Worm (Caenorhabditis elegans) whole organism, L4 larva: ENCODE results near the gene F28H7.3.

Source experiments
- F10B5.3 ChIP-seq: sonication (generic microtip); optimal IDR thresholded peaks from 2 replicates; lab custom pipeline; 2016; ENCODE audit warnings: mild to moderate bottlenecking, missing genetic modification characterization, missing compliant biosample characterization
- R02D3.7 ChIP-seq: fragments of 150-350 bp; sonication (generic microtip); optimal IDR thresholded peaks from 3 replicates; lab custom pipeline; 2014; ENCODE audit warnings: missing biosample characterization, missing genetic modification characterization
- Y48G9A.11 ChIP-seq: fragments of 200-800 bp; sonication (Bioruptor generic); IDR thresholded peaks from 2 replicates; pipeline ENCODE4 v1.3.6; 2022; ENCODE audit warnings: missing genetic modification reagents, missing genetic modification characterization, missing compliant biosample characterization
- Y5F2A.4 ChIP-seq: fragments of 200-800 bp; sonication (Bioruptor generic); optimal IDR thresholded peaks from 2 replicates; lab custom pipeline; 2018; ENCODE audit warnings: mild to moderate bottlenecking, missing genetic modification characterization, missing compliant biosample characterization
- ama-1 ChIP-seq: fragments of 150-350 bp; optimal IDR thresholded peaks from 2 replicates; lab custom pipeline; 2014; ENCODE audit warnings: inconsistent platforms, mixed read lengths
- ceh-32 ChIP-seq: sonication (generic microtip); optimal IDR thresholded peaks from 2 replicates; lab custom pipeline; 2016; ENCODE audit warnings: mild to moderate bottlenecking, missing genetic modification characterization, missing compliant biosample characterization; ENCODE audit not compliant: poor library complexity
- ceh-44 ChIP-seq: fragments of 200-800 bp; sonication (Bioruptor generic); IDR thresholded peaks from 2 replicates; pipeline ENCODE4 v1.3.6; 2022; ENCODE audit warnings: missing genetic modification reagents, missing genetic modification characterization, missing compliant biosample characterization
- daf-16 ChIP-seq, 3 experiments: sonication (generic microtip); optimal IDR thresholded peaks; 2 replicates each; lab custom pipeline; 2016 to 2017; ENCODE audit warnings: missing genetic modification characterization in 3 of 3, missing genetic modification reagents in 3 of 3, mild to moderate bottlenecking in 2 of 3, missing compliant biosample characterization in 2 of 3, missing biosample characterization in 1 of 3, moderate library complexity in 1 of 3
- daf-19 ChIP-seq: fragments of 200-800 bp; sonication (Bioruptor generic); conservative IDR thresholded peaks from 2 replicates; pipeline ENCODE4 v1.3.6; 2022; ENCODE audit warnings: missing genetic modification characterization, missing compliant biosample characterization
- dmd-9 ChIP-seq: fragments of 200-800 bp; sonication (Bioruptor generic); IDR thresholded peaks from 2 replicates; pipeline ENCODE4 v1.3.6; 2022; ENCODE audit warnings: missing genetic modification reagents, missing genetic modification characterization, missing compliant biosample characterization
- dpl-1 ChIP-seq: fragments of 150-350 bp; optimal IDR thresholded peaks from 2 replicates; lab custom pipeline; 2014; ENCODE audit warnings: missing biosample characterization, missing genetic modification reagents, missing genetic modification characterization
- duxl-1 ChIP-seq: sonication (generic microtip); optimal IDR thresholded peaks from 2 replicates; lab custom pipeline; 2016; ENCODE audit warnings: mild to moderate bottlenecking, missing genetic modification characterization, moderate library complexity, missing compliant biosample characterization; ENCODE audit not compliant: poor library complexity
- dve-1 ChIP-seq: sonication (generic microtip); optimal IDR thresholded peaks from 2 replicates; lab custom pipeline; 2017; ENCODE audit warnings: antibody characterized with exemption, mild to moderate bottlenecking, missing genetic modification characterization, missing compliant biosample characterization; ENCODE audit not compliant: insufficient read depth
- egl-27 ChIP-seq: sonication (generic microtip); optimal IDR thresholded peaks from 3 replicates; lab custom pipeline; 2017; ENCODE audit warnings: missing biosample characterization, missing genetic modification reagents, missing genetic modification characterization
- gei-8 ChIP-seq: fragments of 200-800 bp; sonication (Bioruptor generic); optimal IDR thresholded peaks from 2 replicates; lab custom pipeline; 2018; ENCODE audit warnings: mild to moderate bottlenecking, missing genetic modification characterization, missing compliant biosample characterization
- hif-1 ChIP-seq, 2 experiments: sonication (generic microtip); optimal IDR thresholded peaks; 2 replicates each; lab custom pipeline; 2016 to 2017; ENCODE audit warnings: missing compliant biosample characterization in 2 of 2, missing genetic modification characterization in 2 of 2, missing genetic modification reagents in 2 of 2, missing genotype in 2 of 2, mild to moderate bottlenecking in 1 of 2
- hlh-11 ChIP-seq: fragments of 200-800 bp; sonication (Bioruptor generic); optimal IDR thresholded peaks from 2 replicates; lab custom pipeline; 2018; ENCODE audit warnings: mild to moderate bottlenecking, missing genetic modification characterization, missing compliant biosample characterization
- jun-1 ChIP-seq: fragments of 150-350 bp; optimal IDR thresholded peaks from 2 replicates; lab custom pipeline; 2014; ENCODE audit warnings: missing biosample characterization, missing genetic modification reagents, missing genetic modification characterization
- lin-29 ChIP-seq: fragments of 200-800 bp; sonication (Bioruptor generic); IDR thresholded peaks from 2 replicates; pipeline ENCODE4 v1.3.6; 2022; ENCODE audit warnings: missing genetic modification reagents, missing genetic modification characterization, missing compliant biosample characterization
- lin-38 ChIP-seq: fragments of 200-800 bp; sonication (Bioruptor generic); IDR thresholded peaks from 2 replicates; pipeline ENCODE4 v1.3.6; 2022; ENCODE audit warnings: missing genetic modification reagents, missing genetic modification characterization, missing compliant biosample characterization
- lin-39 ChIP-seq: fragments of 150-350 bp; optimal IDR thresholded peaks from 2 replicates; lab custom pipeline; 2014; ENCODE audit warnings: missing biosample characterization, missing genetic modification reagents, missing genetic modification characterization
- lir-3 ChIP-seq: sonication (generic microtip); optimal IDR thresholded peaks from 2 replicates; lab custom pipeline; 2016; ENCODE audit warnings: mild to moderate bottlenecking, missing genetic modification characterization, missing compliant biosample characterization
- lsy-2 ChIP-seq, 2 experiments: fragments of 150-350 bp in 1 of 2; sonication (generic microtip) in 1 of 2; optimal IDR thresholded peaks; 2 replicates each; lab custom pipeline; 2014 to 2017; ENCODE audit warnings: missing biosample characterization in 2 of 2, missing genetic modification characterization in 2 of 2
- madf-5 ChIP-seq, 2 experiments: fragments of 200-800 bp; sonication (Bioruptor generic); IDR thresholded peaks; 2 replicates each; pipeline ENCODE4 v1.3.6; 2022; ENCODE audit warnings: missing compliant biosample characterization in 2 of 2, missing genetic modification characterization in 2 of 2
- madf-9 ChIP-seq: fragments of 200-800 bp; sonication (Bioruptor generic); conservative IDR thresholded peaks from 2 replicates; pipeline ENCODE4 v1.3.6; 2022; ENCODE audit warnings: missing genetic modification reagents, missing genetic modification characterization, missing compliant biosample characterization
- mdl-1 ChIP-seq, 2 experiments: fragments of 150-350 bp in 1 of 2; sonication (generic microtip) in 1 of 2; optimal IDR thresholded peaks; 2 replicates each; lab custom pipeline; 2014 to 2017; ENCODE audit warnings: missing biosample characterization in 2 of 2, missing genetic modification characterization in 2 of 2
- mdt-29 ChIP-seq: fragments of 200-800 bp; sonication (Bioruptor generic); IDR thresholded peaks from 2 replicates; pipeline ENCODE4 v1.3.6; 2022; ENCODE audit warnings: missing genetic modification reagents, missing genetic modification characterization, missing compliant biosample characterization
- mep-1 ChIP-seq: fragments of 150-350 bp; sonication (generic microtip); optimal IDR thresholded peaks from 3 replicates; lab custom pipeline; 2014; ENCODE audit warnings: missing biosample characterization, missing genetic modification characterization
- nhr-102 ChIP-seq: sonication (generic microtip); optimal IDR thresholded peaks from 2 replicates; lab custom pipeline; 2016; ENCODE audit warnings: mild to moderate bottlenecking, missing genetic modification characterization, moderate library complexity, missing compliant biosample characterization
- nhr-42 ChIP-seq: fragments of 200-800 bp; sonication (Bioruptor generic); IDR thresholded peaks from 2 replicates; pipeline ENCODE4 v1.3.6; 2022; ENCODE audit warnings: missing genetic modification characterization, missing compliant biosample characterization
- nhr-48 ChIP-seq: sonication (generic microtip); optimal IDR thresholded peaks from 2 replicates; lab custom pipeline; 2016; ENCODE audit warnings: mild to moderate bottlenecking, missing genetic modification characterization, missing compliant biosample characterization
- nhr-76 ChIP-seq: fragments of 150-350 bp; optimal IDR thresholded peaks from 2 replicates; lab custom pipeline; 2014; ENCODE audit warnings: missing biosample characterization, missing genetic modification characterization
- nhr-77 ChIP-seq: fragments of 150-350 bp; optimal IDR thresholded peaks from 2 replicates; lab custom pipeline; 2014; ENCODE audit warnings: missing biosample characterization, missing genetic modification characterization
- php-3 ChIP-seq: fragments of 200-800 bp; sonication (Bioruptor generic); IDR thresholded peaks from 2 replicates; pipeline ENCODE4 v1.3.6; 2022; ENCODE audit warnings: missing genetic modification reagents, missing genetic modification characterization, missing compliant biosample characterization
- pqm-1 ChIP-seq: sonication (generic microtip); optimal IDR thresholded peaks from 2 replicates; lab custom pipeline; 2017; ENCODE audit warnings: missing biosample characterization, missing genetic modification characterization
- sdz-12 ChIP-seq: fragments of 200-800 bp; sonication (Bioruptor generic); optimal IDR thresholded peaks from 2 replicates; lab custom pipeline; 2018; ENCODE audit warnings: mild to moderate bottlenecking, missing genetic modification characterization, missing compliant biosample characterization
- snpc-4 ChIP-seq: fragments of 150-350 bp; optimal IDR thresholded peaks from 2 replicates; lab custom pipeline; 2014; ENCODE audit warnings: missing biosample characterization, missing genetic modification characterization
- unc-130 ChIP-seq: sonication (generic microtip); optimal IDR thresholded peaks from 2 replicates; lab custom pipeline; 2016; ENCODE audit warnings: missing genetic modification reagents, missing genetic modification characterization, missing compliant biosample characterization
- unc-39 ChIP-seq: sonication (generic microtip); optimal IDR thresholded peaks from 2 replicates; lab custom pipeline; 2017; ENCODE audit warnings: missing biosample characterization, missing genetic modification characterization
- unc-62 ChIP-seq, 3 experiments: fragments of 150-350 bp in 1 of 3; sonication (generic microtip); optimal IDR thresholded peaks in 2 of 3; peaks in 1 of 3; 1 replicate in 1 of 3; 2 replicates in 2 of 3; lab custom pipeline; 2014 to 2017; ENCODE audit warnings: missing biosample characterization in 3 of 3, missing genetic modification characterization in 3 of 3, missing genetic modification reagents in 3 of 3, missing genotype in 1 of 3
- zfp-2 ChIP-seq: sonication (generic microtip); optimal IDR thresholded peaks from 2 replicates; lab custom pipeline; 2016; ENCODE audit warnings: mild to moderate bottlenecking, missing genetic modification characterization, missing compliant biosample characterization
- zfp-3 ChIP-seq: fragments of 200-800 bp; sonication (Bioruptor generic); conservative IDR thresholded peaks from 2 replicates; pipeline ENCODE4 v1.3.6; 2022; ENCODE audit warnings: missing genetic modification reagents, missing genetic modification characterization, missing compliant biosample characterization
- ztf-11 ChIP-seq: fragments of 150-350 bp; optimal IDR thresholded peaks from 2 replicates; lab custom pipeline; 2014; ENCODE audit warnings: missing biosample characterization, missing genetic modification characterization

F28H7.3 gene

DNA sequence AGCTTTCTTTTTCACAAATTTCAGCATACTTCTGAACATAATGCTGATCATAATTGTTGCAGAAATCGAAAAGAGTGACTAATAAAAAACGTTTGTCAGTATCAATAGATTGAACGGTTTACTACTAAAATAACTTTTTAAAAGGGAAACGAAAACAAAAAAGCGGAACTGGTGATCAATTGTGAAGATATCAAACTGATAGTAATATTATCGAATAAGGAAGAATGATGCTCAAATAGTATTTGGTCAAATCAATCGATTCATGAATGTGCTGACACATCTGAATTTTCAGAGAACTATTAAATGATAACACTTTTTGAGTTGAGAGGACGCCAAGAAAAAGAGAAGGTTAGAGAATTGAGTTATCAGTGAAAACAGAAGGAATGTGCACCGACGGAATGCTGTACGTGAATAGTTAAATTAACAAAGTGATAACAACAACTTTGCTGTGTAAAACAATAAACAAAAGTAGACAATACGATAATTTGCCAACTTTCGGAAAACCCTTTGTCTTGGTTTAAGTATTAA lies 26.0 kb upstream of the F28H7.3 start, which contains the start of gene D1054.5 (continued):
- peak; percentile 39 for TF ChIP-seq nhr-77
- TF ChIP-seq nhr-76 (tag; lab: Kevin White, UChicago): no peak
- no peak for TF ChIP-seq php-3 (GFP tag; lab: Robert Waterston, UW)
- no peak for TF ChIP-seq F10B5.3
- no peak for TF ChIP-seq ceh-44 (GFP tag; lab: Robert Waterston, UW)
- peak; percentile 55 for TF ChIP-seq pqm-1 (tag; lab: Kevin White, UChicago)
- no peak for TF ChIP-seq mdt-29 (GFP tag; lab: Robert Waterston, UW)
- no peak for TF ChIP-seq zfp-2 (tag; lab: Kevin White, UChicago)
- no peak for TF ChIP-seq duxl-1 (tag; lab: Kevin White, UChicago)
- TF ChIP-seq madf-5 (GFP tag; IDR thresholded peaks at IDR 0.05; lab: Robert Waterston, UW): no peak
- TF ChIP-seq hlh-11: peak; percentile 74

DNA sequence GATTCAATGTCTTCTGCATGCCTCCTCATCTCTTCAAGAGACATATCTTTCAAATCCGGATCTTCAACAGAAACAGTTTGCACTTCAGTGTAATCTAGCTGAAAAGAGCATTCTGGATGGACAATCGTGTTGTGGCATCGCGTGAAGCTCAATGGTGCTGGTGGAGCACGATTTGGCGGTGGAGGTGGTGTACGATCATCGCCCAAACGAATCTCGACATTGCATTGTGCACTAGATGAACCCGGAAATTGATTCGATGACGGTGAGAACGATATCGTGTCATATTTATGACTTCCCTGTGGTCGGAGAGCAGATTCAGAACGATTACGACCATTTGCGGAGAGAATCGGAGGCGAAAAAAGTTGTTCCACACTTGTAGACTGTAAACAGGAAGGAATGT lies 22.6 kb upstream of the F28H7.3 start:
- no peak for TF ChIP-seq mdl-1 (tag; optimal IDR thresholded peaks at IDR 0.05; lab: Kevin White, UChicago)
- TF ChIP-seq unc-62 (GFP tag; optimal IDR thresholded peaks at IDR 0.05 in 1 of 2; lab: Kevin White, UChicago): peak in 1 of 2 experiments; percentile 99
- no peak for TF ChIP-seq unc-62 (tag; optimal IDR thresholded peaks at IDR 0.05; lab: Kevin White, UChicago)

DNA sequence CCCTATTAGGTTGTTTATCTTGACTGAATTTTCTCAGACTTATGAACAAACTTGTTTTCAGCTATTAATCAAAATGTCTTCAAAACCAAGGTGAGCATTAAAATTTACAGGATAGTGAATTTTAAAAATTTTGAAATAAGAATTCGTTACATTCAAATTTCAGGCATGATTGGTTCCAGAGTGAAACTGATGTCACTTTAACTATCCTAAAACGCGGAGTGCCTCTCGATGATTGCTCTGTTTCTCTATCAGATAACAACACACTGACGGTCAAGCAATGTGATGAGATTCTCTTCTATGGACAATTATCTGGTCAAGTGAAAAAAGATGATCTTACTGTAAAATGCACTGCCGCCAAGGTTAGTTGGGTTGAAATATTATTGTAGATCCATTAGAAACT lies 20.8 kb upstream of the F28H7.3 start, which contains the start of gene D1054.3:
TSS of gene D1054.3 (plus strand) at position 62 of the 400 bp plus-strand sequence.
- TF ChIP-seq madf-9 (no peak), mep-1 (tag; lab: Kevin White, UChicago) (peak; percentile 5), gei-8 (no peak), lin-39 (no peak), duxl-1 (tag; lab: Kevin White, UChicago) (peak; percentile 17), ama-1 (lab: Kevin White, UChicago) (peak; percentile 42), lin-38 (peak; percentile 53), nhr-48 (no peak)

DNA sequence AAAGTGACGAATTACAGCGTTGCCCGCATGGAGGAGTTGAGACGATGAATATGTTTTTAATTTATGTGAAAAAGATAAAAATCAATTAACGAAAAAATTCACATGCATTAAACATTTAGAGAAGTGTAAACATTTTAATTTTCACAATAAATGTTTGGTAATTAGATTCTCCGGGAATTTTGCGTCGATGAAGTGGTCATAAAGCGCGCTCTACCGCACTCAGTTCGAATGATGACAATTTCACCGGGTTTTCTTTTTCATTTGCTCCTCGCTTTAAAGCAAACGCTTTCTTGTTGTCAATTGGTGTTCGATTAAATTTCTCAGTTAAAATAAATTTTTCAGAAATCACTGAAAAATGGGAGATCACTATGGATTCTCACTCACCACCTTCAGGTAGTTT lies 19.4 kb upstream of the F28H7.3 start, which contains the start of the genes D1054.1 and pas-2:
TSS of gene D1054.1 (minus strand) at position 192 of the 400 bp plus-strand sequence.
TSS of gene pas-2 (plus strand) at position 343 of the 400 bp plus-strand sequence.
- TF ChIP-seq lir-3 (tag; lab: Kevin White, UChicago): no peak
- no peak for TF ChIP-seq dmd-9 (GFP tag; lab: Robert Waterston, UW)
- no peak for TF ChIP-seq Y5F2A.4
- no peak for TF ChIP-seq zfp-3 (GFP tag; lab: Robert Waterston, UW)
- TF ChIP-seq nhr-102 (tag; lab: Kevin White, UChicago): no peak
- TF ChIP-seq ama-1 (lab: Kevin White, UChicago): no peak
- no peak for TF ChIP-seq dve-1 (tag; lab: Kevin White, UChicago)
- TF ChIP-seq unc-39 (tag; lab: Kevin White, UChicago): no peak
- TF ChIP-seq Y48G9A.11 (GFP tag; lab: Robert Waterston, UW): no peak
- TF ChIP-seq lin-29: no peak
- TF ChIP-seq lsy-2 (tag; optimal IDR thresholded peaks at IDR 0.05; lab: Kevin White, UChicago): peak in 1 of 2 experiments; percentile 35
- no peak for TF ChIP-seq ztf-11 (tag; lab: Kevin White, UChicago)
- TF ChIP-seq unc-62 (GFP tag; optimal IDR thresholded peaks at IDR 0.05 in 1 of 2; lab: Kevin White, UChicago): no peak
- no peak for TF ChIP-seq unc-62 (tag; optimal IDR thresholded peaks at IDR 0.05; lab: Kevin White, UChicago)
- no peak for TF ChIP-seq daf-19 (GFP tag; lab: Robert Waterston, UW)
- no peak for TF ChIP-seq snpc-4 (tag; lab: Kevin White, UChicago)
- TF ChIP-seq daf-16 (GFP tag; optimal IDR thresholded peaks at IDR 0.05; lab: Kevin White, UChicago): no peak
- peak; percentile 31 for TF ChIP-seq daf-16 (tag; optimal IDR thresholded peaks at IDR 0.05; lab: Kevin White, UChicago)
- no peak for TF ChIP-seq mdl-1 (tag; optimal IDR thresholded peaks at IDR 0.05; lab: Kevin White, UChicago)
- TF ChIP-seq egl-27 (tag; lab: Kevin White, UChicago): no peak
- TF ChIP-seq nhr-42 (GFP tag; lab: Robert Waterston, UW): no peak
- TF ChIP-seq jun-1: no peak
- no peak for TF ChIP-seq pqm-1 (tag; lab: Kevin White, UChicago)
- TF ChIP-seq sdz-12 (GFP tag; lab: Kevin White, UChicago): no peak
- TF ChIP-seq unc-130: no peak
- TF ChIP-seq dpl-1: peak; percentile 7
- no peak for TF ChIP-seq nhr-77
- no peak for TF ChIP-seq mdt-29 (GFP tag; lab: Robert Waterston, UW)
- TF ChIP-seq hif-1 (tag; optimal IDR thresholded peaks at IDR 0.05; lab: Kevin White, UChicago): no peak
- no peak for TF ChIP-seq zfp-2 (tag; lab: Kevin White, UChicago)
- no peak for TF ChIP-seq R02D3.7
- no peak for TF ChIP-seq hlh-11
- TF ChIP-seq ceh-32: no peak
- peak; percentile 68 for TF ChIP-seq lin-38
